Worm (Caenorhabditis elegans) whole organism, mixed stage, embryonic: ENCODE data around the gene F13A7.11.

Experiments used
- M03D4.4 ChIP-seq: sonication (generic microtip); optimal IDR thresholded peaks from 2 replicates; lab custom pipeline; 2017; ENCODE audit warnings: mild to moderate bottlenecking, missing genetic modification characterization, missing compliant biosample characterization
- bed-3 ChIP-seq: fragments of 200-800 bp; sonication (Bioruptor generic); optimal IDR thresholded peaks from 3 replicates; lab custom pipeline; 2018; ENCODE audit warnings: mild to moderate bottlenecking, missing genetic modification characterization, moderate library complexity, missing compliant biosample characterization
- blmp-1 ChIP-seq: fragments of 150-350 bp; optimal IDR thresholded peaks from 2 replicates; lab custom pipeline; 2014; ENCODE audit warnings: missing biosample characterization, missing genetic modification characterization
- ceh-39 ChIP-seq: fragments of 150-350 bp; optimal IDR thresholded peaks from 2 replicates; lab custom pipeline; 2014; ENCODE audit warnings: missing biosample characterization, missing genetic modification characterization
- ceh-43 ChIP-seq: fragments of 200-800 bp; sonication (Bioruptor generic); optimal IDR thresholded peaks from 2 replicates; lab custom pipeline; 2018; ENCODE audit warnings: mild to moderate bottlenecking, missing genetic modification characterization, moderate library complexity, missing compliant biosample characterization
- ceh-83 ChIP-seq: fragments of 200-800 bp; sonication (Bioruptor generic); optimal IDR thresholded peaks from 2 replicates; lab custom pipeline; 2018; ENCODE audit warnings: mild to moderate bottlenecking, missing genetic modification characterization, missing compliant biosample characterization
- ces-1 ChIP-seq: fragments of 150-350 bp; optimal IDR thresholded peaks from 2 replicates; lab custom pipeline; 2014; ENCODE audit warnings: missing biosample characterization, missing genetic modification reagents, missing genetic modification characterization
- cnd-1 ChIP-seq: fragments of 200-800 bp; sonication (Bioruptor generic); optimal IDR thresholded peaks from 2 replicates; lab custom pipeline; 2018; ENCODE audit warnings: mild to moderate bottlenecking, missing genetic modification characterization, missing compliant biosample characterization
- drap-1 ChIP-seq: fragments of 200-800 bp; sonication (Bioruptor generic); optimal IDR thresholded peaks from 3 replicates; lab custom pipeline; 2018; ENCODE audit warnings: mild to moderate bottlenecking, missing genetic modification characterization, missing compliant biosample characterization
- elt-1 ChIP-seq: sonication (generic microtip); optimal IDR thresholded peaks from 2 replicates; lab custom pipeline; 2017; ENCODE audit warnings: missing genetic modification characterization, mild to moderate bottlenecking, missing compliant biosample characterization, antibody characterized with exemption, moderate library complexity, borderline replicate concordance; ENCODE audit not compliant: insufficient read depth
- elt-3 ChIP-seq: fragments of 150-350 bp; optimal IDR thresholded peaks from 2 replicates; lab custom pipeline; 2014; ENCODE audit warnings: missing biosample characterization, missing genetic modification characterization
- flh-1 ChIP-seq: fragments of 200-800 bp; sonication (Bioruptor generic); optimal IDR thresholded peaks from 2 replicates; lab custom pipeline; 2018; ENCODE audit warnings: mild to moderate bottlenecking, missing genetic modification characterization, moderate library complexity, missing compliant biosample characterization
- ham-2 ChIP-seq: fragments of 200-800 bp; sonication (Bioruptor generic); optimal IDR thresholded peaks from 2 replicates; lab custom pipeline; 2018; ENCODE audit warnings: mild to moderate bottlenecking, missing genetic modification characterization, missing compliant biosample characterization
- hlh-1 ChIP-seq: fragments of 150-350 bp; optimal IDR thresholded peaks from 2 replicates; lab custom pipeline; 2014; ENCODE audit warnings: missing biosample characterization, missing genetic modification reagents, missing genetic modification characterization
- lin-13 ChIP-seq: fragments of 150-350 bp; optimal IDR thresholded peaks from 2 replicates; lab custom pipeline; 2014; ENCODE audit warnings: missing biosample characterization, missing genetic modification characterization
- lin-32 ChIP-seq: fragments of 200-800 bp; sonication (Bioruptor generic); optimal IDR thresholded peaks from 2 replicates; lab custom pipeline; 2018; ENCODE audit warnings: mild to moderate bottlenecking, missing genetic modification characterization, missing compliant biosample characterization
- lsy-2 ChIP-seq: fragments of 150-350 bp; optimal IDR thresholded peaks from 2 replicates; lab custom pipeline; 2014; ENCODE audit warnings: missing biosample characterization, missing genetic modification characterization
- mab-5 ChIP-seq: fragments of 150-350 bp; optimal IDR thresholded peaks from 2 replicates; lab custom pipeline; 2014; ENCODE audit warnings: missing biosample characterization, missing genetic modification characterization
- mep-1 ChIP-seq: fragments of 150-350 bp; optimal IDR thresholded peaks from 2 replicates; lab custom pipeline; 2017; ENCODE audit warnings: missing biosample characterization, missing genetic modification reagents, missing genetic modification characterization, inconsistent platforms
- mls-2 ChIP-seq: sonication (generic microtip); optimal IDR thresholded peaks from 2 replicates; lab custom pipeline; 2016; ENCODE audit warnings: mild to moderate bottlenecking, missing genetic modification characterization, moderate library complexity, missing compliant biosample characterization
- nhr-12 ChIP-seq: fragments of 150-350 bp; optimal IDR thresholded peaks from 2 replicates; lab custom pipeline; 2014; ENCODE audit warnings: missing biosample characterization, missing genetic modification characterization
- nhr-2 ChIP-seq: fragments of 150-350 bp; optimal IDR thresholded peaks from 2 replicates; lab custom pipeline; 2014; ENCODE audit warnings: missing biosample characterization, missing genetic modification characterization
- nhr-237 ChIP-seq: fragments of 150-350 bp; optimal IDR thresholded peaks from 2 replicates; lab custom pipeline; 2014; ENCODE audit warnings: missing biosample characterization, missing genetic modification characterization
- nhr-28 ChIP-seq: fragments of 150-350 bp; optimal IDR thresholded peaks from 2 replicates; lab custom pipeline; 2014; ENCODE audit warnings: missing biosample characterization, missing genetic modification characterization
- nhr-76 ChIP-seq: sonication (generic microtip); optimal IDR thresholded peaks from 2 replicates; lab custom pipeline; 2017; ENCODE audit warnings: missing biosample characterization, missing genetic modification characterization
- pha-4 ChIP-seq: fragments of 150-350 bp; optimal IDR thresholded peaks from 2 replicates; lab custom pipeline; 2018; ENCODE audit warnings: missing biosample characterization, missing genetic modification reagents, missing genetic modification characterization
- sem-2 ChIP-seq: fragments of 200-800 bp; sonication (Bioruptor generic); optimal IDR thresholded peaks from 2 replicates; lab custom pipeline; 2018; ENCODE audit warnings: mild to moderate bottlenecking, missing genetic modification characterization, missing compliant biosample characterization
- snpc-4 ChIP-seq: fragments of 150-350 bp; optimal IDR thresholded peaks from 2 replicates; lab custom pipeline; 2014; ENCODE audit warnings: missing biosample characterization, missing genetic modification characterization
- sptf-1 ChIP-seq: sonication (generic microtip); optimal IDR thresholded peaks from 2 replicates; lab custom pipeline; 2017; ENCODE audit warnings: mild to moderate bottlenecking, missing genetic modification characterization, moderate library complexity, missing compliant biosample characterization
- tbx-8 ChIP-seq: fragments of 200-800 bp; sonication (Bioruptor generic); optimal IDR thresholded peaks from 2 replicates; lab custom pipeline; 2018; ENCODE audit warnings: mild to moderate bottlenecking, missing genetic modification characterization, moderate library complexity, missing compliant biosample characterization
- unc-120 ChIP-seq: sonication (generic microtip); optimal IDR thresholded peaks from 2 replicates; lab custom pipeline; 2017; ENCODE audit warnings: missing genetic modification characterization, missing compliant biosample characterization; ENCODE audit not compliant: poor library complexity, severe bottlenecking
- unc-39 ChIP-seq: fragments of 150-350 bp; optimal IDR thresholded peaks from 2 replicates; lab custom pipeline; 2014; ENCODE audit warnings: missing biosample characterization, missing genetic modification characterization
- unc-62 ChIP-seq: fragments of 150-350 bp; optimal IDR thresholded peaks from 2 replicates; lab custom pipeline; 2014; ENCODE audit warnings: missing biosample characterization, missing genetic modification reagents, missing genetic modification characterization
- zip-8 ChIP-seq: fragments of 150-350 bp; optimal IDR thresholded peaks from 2 replicates; lab custom pipeline; 2014; ENCODE audit warnings: missing biosample characterization, missing genetic modification characterization
- ztf-11 ChIP-seq: fragments of 150-350 bp; optimal IDR thresholded peaks from 2 replicates; lab custom pipeline; 2014; ENCODE audit warnings: missing biosample characterization, missing genetic modification characterization

F13A7.11 gene

DNA sequence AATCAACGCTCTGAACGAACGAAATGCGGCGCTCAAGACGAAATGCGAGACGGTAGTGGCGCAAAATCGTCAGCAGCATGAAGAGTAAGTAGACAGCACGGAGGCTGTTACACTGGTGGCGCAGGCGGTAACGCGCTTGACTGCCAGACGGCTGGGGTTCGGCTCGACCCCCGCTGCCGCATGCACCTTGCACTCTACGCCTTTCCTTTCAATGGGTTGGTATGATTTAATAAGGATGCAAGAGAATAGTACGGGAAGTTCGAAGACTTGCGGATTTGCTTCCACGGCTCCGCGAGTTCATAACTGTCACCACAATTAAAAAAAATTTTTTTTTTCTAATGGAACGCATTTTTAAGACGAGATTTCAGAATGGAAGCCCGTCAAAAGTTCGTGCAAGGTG, 25.1 kb downstream of the F13A7.11 start:
- TF ChIP-seq mep-1 (tag; lab: Kevin White, UChicago) (no peak), tbx-8 (GFP tag; lab: Kevin White, UChicago) (peak; percentile 53), hlh-1 (tag; lab: Kevin White, UChicago) (peak; percentile 21), mls-2 (tag; lab: Kevin White, UChicago) (peak; percentile 82), unc-120 (tag; lab: Kevin White, UChicago) (peak; percentile 54), ceh-83 (GFP tag; lab: Kevin White, UChicago) (peak; percentile 76), unc-62 (no peak), zip-8 (no peak), drap-1 (GFP tag; lab: Kevin White, UChicago) (peak; percentile 78), elt-1 (tag; lab: Kevin White, UChicago) (no peak), blmp-1 (tag; lab: Kevin White, UChicago) (no peak), nhr-12 (tag; lab: Kevin White, UChicago) (no peak), M03D4.4 (peak; percentile 76), sptf-1 (peak; percentile 85), sem-2 (GFP tag; lab: Kevin White, UChicago) (peak; percentile 73), ztf-11 (no peak), ceh-39 (tag; lab: Kevin White, UChicago) (no peak), nhr-2 (no peak), pha-4 (tag; lab: Kevin White, UChicago) (peak; percentile 48), unc-39 (tag; lab: Kevin White, UChicago) (no peak), nhr-28 (tag; lab: Kevin White, UChicago) (no peak), ham-2 (GFP tag; lab: Kevin White, UChicago) (peak; percentile 57), lsy-2 (tag; lab: Kevin White, UChicago) (no peak), nhr-76 (no peak), bed-3 (GFP tag; lab: Kevin White, UChicago) (peak; percentile 60), lin-13 (tag; lab: Kevin White, UChicago) (peak; percentile 25), mab-5 (tag; lab: Kevin White, UChicago) (no peak), cnd-1 (tag; lab: Kevin White, UChicago) (peak; percentile 84), ces-1 (GFP tag; lab: Kevin White, UChicago) (no peak), elt-3 (tag; lab: Kevin White, UChicago) (no peak), snpc-4 (tag; lab: Kevin White, UChicago) (no peak), lin-32 (GFP tag; lab: Kevin White, UChicago) (peak; percentile 62), ceh-43 (GFP tag; lab: Kevin White, UChicago) (peak; percentile 57), flh-1 (GFP tag; lab: Kevin White, UChicago) (peak; percentile 41), nhr-237 (no peak)

DNA sequence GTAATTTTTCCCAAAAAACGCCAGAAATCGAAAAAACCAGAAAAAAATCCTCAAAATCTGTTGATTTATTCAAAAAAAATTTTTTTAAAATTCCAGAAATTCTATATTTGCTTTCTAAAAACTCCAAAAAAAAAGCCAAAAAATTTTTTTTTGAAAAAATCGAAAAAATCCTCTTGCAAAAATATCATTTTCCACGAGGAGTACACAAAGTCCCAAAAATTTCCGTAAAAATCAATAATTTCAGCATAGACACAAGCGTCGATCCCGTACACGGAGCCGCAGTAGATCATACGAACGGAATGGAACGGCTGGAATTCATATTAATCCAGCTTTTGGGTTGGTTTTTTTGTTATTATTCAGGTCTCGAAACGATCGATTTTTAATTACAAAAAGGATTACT, 27.0 kb downstream of the F13A7.11 start:
- TF ChIP-seq ceh-83 (GFP tag; lab: Kevin White, UChicago) = no peak
- no peak for TF ChIP-seq unc-39 (tag; lab: Kevin White, UChicago)
- no peak for TF ChIP-seq ceh-39 (tag; lab: Kevin White, UChicago)
- TF ChIP-seq nhr-12 (tag; lab: Kevin White, UChicago) = no peak
- no peak for TF ChIP-seq mls-2 (tag; lab: Kevin White, UChicago)
- TF ChIP-seq unc-120 (tag; lab: Kevin White, UChicago) = no peak
- TF ChIP-seq nhr-2 = no peak
- no peak for TF ChIP-seq lin-32 (GFP tag; lab: Kevin White, UChicago)
- TF ChIP-seq hlh-1 (tag; lab: Kevin White, UChicago) = no peak
- TF ChIP-seq drap-1 (GFP tag; lab: Kevin White, UChicago) = no peak
- no peak for TF ChIP-seq sem-2 (GFP tag; lab: Kevin White, UChicago)
- TF ChIP-seq mep-1 (tag; lab: Kevin White, UChicago) = no peak
- TF ChIP-seq blmp-1 (tag; lab: Kevin White, UChicago) = no peak
- no peak for TF ChIP-seq elt-3 (tag; lab: Kevin White, UChicago)
- no peak for TF ChIP-seq lin-13 (tag; lab: Kevin White, UChicago)
- no peak for TF ChIP-seq pha-4 (tag; lab: Kevin White, UChicago)
- TF ChIP-seq ceh-43 (GFP tag; lab: Kevin White, UChicago) = no peak
- no peak for TF ChIP-seq flh-1 (GFP tag; lab: Kevin White, UChicago)

DNA sequence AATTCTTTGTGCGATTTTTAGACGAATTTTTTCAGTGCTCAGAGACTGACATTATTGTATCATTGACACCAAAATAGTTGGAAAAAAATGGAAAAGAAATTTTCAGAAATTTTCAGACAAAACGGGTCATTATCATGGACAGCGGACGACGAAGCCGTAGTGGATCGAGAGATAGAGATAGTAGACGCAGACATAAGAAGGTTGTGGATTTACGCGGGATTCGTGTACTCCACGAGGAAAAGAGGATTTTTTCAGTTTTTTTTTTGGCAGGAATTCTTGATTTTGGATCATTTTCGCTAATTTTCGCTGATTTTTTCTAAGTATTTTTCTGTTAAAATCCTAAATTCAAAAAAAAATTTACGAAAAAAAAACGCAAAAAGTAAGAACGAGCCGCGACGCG, 27.5 kb downstream of the F13A7.11 start, which contains the start of gene W08G11.3:
W08G11.3 (plus strand) TSS at position 107 of the 400 bp plus-strand sequence.
- TF ChIP-seq mab-5 (tag; lab: Kevin White, UChicago) = no peak
- TF ChIP-seq flh-1 (GFP tag; lab: Kevin White, UChicago) = no peak
